Worm (Caenorhabditis elegans) whole organism, L4/young adult: ENCODE data around the gene F49H12.3.
A peak's percentile ranks its signal among the peaks of the same experiment; 100 is the strongest.

Source experiments
- W03F9.2 ChIP-seq: fragments of 150-350 bp; optimal IDR thresholded peaks from 2 replicates; lab custom pipeline; 2014; ENCODE audit warnings: missing biosample characterization, missing genetic modification characterization
- dao-5 ChIP-seq: sonication (generic microtip); optimal IDR thresholded peaks from 2 replicates; lab custom pipeline; 2016; ENCODE audit warnings: missing genotype, missing genetic modification characterization, moderate library complexity, missing compliant biosample characterization
- him-1 ChIP-seq: sonication (generic microtip); optimal IDR thresholded peaks from 2 replicates; lab custom pipeline; 2016; ENCODE audit warnings: missing genotype, missing genetic modification reagents, missing genetic modification characterization, missing compliant biosample characterization

F49H12.3 gene

DNA sequence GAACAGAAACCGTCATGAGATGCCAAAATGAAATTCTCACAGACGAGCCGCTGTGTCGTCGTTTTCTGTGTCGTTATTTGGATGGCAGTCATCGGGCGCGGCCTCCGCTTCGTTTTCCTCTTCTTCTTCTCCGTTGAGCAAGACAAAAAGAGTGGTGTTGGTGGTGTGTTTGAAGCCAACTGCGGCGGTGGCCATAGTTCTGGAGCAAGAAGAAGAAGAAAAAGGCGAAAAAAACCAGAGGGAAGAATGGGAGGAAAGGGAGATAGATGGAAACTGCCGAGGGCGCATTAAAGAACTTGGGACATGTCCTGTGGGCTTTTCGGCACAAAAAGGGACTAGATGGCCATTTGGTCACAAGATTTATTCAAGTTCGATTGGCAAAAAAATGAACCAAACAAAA lies 47.5 kb downstream of the F49H12.3 start, which contains the start of gene F53B1.9:
Gene F53B1.9 (minus strand): TSS at position 195 of the 400 bp plus-strand sequence.
- TF ChIP-seq W03F9.2 (tag; lab: Kevin White, UChicago) (no peak), dao-5 (no peak), him-1 (tag; lab: Kevin White, UChicago) (peak; percentile 10)
